Fruit fly (Drosophila melanogaster) whole organism, embryonic: ENCODE measurements around the gene Pif1A.

Experiments used
- Adf1 ChIP-seq: fragments of 200-800 bp; sonication (Bioruptor generic); IDR thresholded peaks from 2 replicates; pipeline ENCODE4 v1.3.6; 2022; ENCODE audit warnings: missing biosample characterization, missing genetic modification characterization
- Atf6 ChIP-seq: fragments of 200-800 bp; sonication (Bioruptor generic); IDR thresholded peaks from 2 replicates; pipeline ENCODE4 v1.3.6; 2022; ENCODE audit warnings: missing biosample characterization, missing genetic modification characterization
- B-H2 ChIP-seq: fragments of 200-800 bp; sonication (Bioruptor generic); optimal IDR thresholded peaks from 2 replicates; lab custom pipeline; 2018; ENCODE audit warnings: missing biosample characterization, mild to moderate bottlenecking, missing genetic modification characterization
- BEAF-32 ChIP-seq: fragments of 200-800 bp; sonication (Bioruptor generic); optimal IDR thresholded peaks from 3 replicates; lab custom pipeline; 2017; ENCODE audit warnings: missing biosample characterization, missing genetic modification characterization, mild to moderate bottlenecking, moderate library complexity, missing genetic modification reagents
- Bteb2 ChIP-seq: fragments of 200-800 bp; sonication (Bioruptor generic); optimal IDR thresholded peaks from 2 replicates; lab custom pipeline; 2016; ENCODE audit warnings: missing biosample characterization, missing genetic modification characterization
- CG13424 ChIP-seq: fragments of 200-800 bp; sonication (Bioruptor generic); optimal IDR thresholded peaks from 2 replicates; lab custom pipeline; 2019; ENCODE audit warnings: missing biosample characterization, mild to moderate bottlenecking, missing genetic modification characterization, moderate library complexity
- CG13775 ChIP-seq: fragments of 200-800 bp; sonication (Bioruptor generic); optimal IDR thresholded peaks from 3 replicates; lab custom pipeline; 2017; ENCODE audit warnings: missing biosample characterization, mild to moderate bottlenecking, missing genetic modification characterization
- CG14710 ChIP-seq: fragments of 200-800 bp; sonication (Bioruptor generic); optimal IDR thresholded peaks from 3 replicates; lab custom pipeline; 2019; ENCODE audit warnings: missing biosample characterization, mild to moderate bottlenecking, missing genetic modification characterization, moderate library complexity
- CG15696 ChIP-seq: fragments of 200-800 bp; sonication (Bioruptor generic); optimal IDR thresholded peaks from 2 replicates; lab custom pipeline; 2019; ENCODE audit warnings: missing biosample characterization, mild to moderate bottlenecking, missing genetic modification characterization, moderate library complexity
- CG1602 ChIP-seq: fragments of 200-800 bp; sonication (Bioruptor generic); optimal IDR thresholded peaks from 3 replicates; lab custom pipeline; 2016; ENCODE audit warnings: missing biosample characterization, missing genetic modification characterization
- CG1603 ChIP-seq: fragments of 200-800 bp; sonication (Bioruptor generic); optimal IDR thresholded peaks from 2 replicates; lab custom pipeline; 2019; ENCODE audit warnings: missing biosample characterization, mild to moderate bottlenecking, missing genetic modification characterization, moderate library complexity
- CG17359 ChIP-seq: fragments of 200-800 bp; sonication (Bioruptor generic); optimal IDR thresholded peaks from 3 replicates; lab custom pipeline; 2018; ENCODE audit warnings: missing biosample characterization, mild to moderate bottlenecking, missing genetic modification characterization, moderate library complexity
- CG18764 ChIP-seq: fragments of 200-800 bp; sonication (Bioruptor generic); optimal IDR thresholded peaks from 3 replicates; lab custom pipeline; 2016; ENCODE audit warnings: missing biosample characterization, missing genetic modification characterization
- CG2678 ChIP-seq: fragments of 200-800 bp; sonication (Bioruptor generic); optimal IDR thresholded peaks from 3 replicates; lab custom pipeline; 2019; ENCODE audit warnings: missing biosample characterization, mild to moderate bottlenecking, missing genetic modification characterization, moderate library complexity
- CG31388 ChIP-seq: fragments of 200-800 bp; sonication (Bioruptor generic); optimal IDR thresholded peaks from 2 replicates; lab custom pipeline; 2016; ENCODE audit warnings: missing biosample characterization, missing genetic modification characterization
- CG32532 ChIP-seq: fragments of 200-800 bp; sonication (Bioruptor generic); IDR thresholded peaks from 2 replicates; pipeline ENCODE4 v1.3.6; 2022; ENCODE audit warnings: missing biosample characterization, missing genetic modification characterization
- CG32772 ChIP-seq: fragments of 200-800 bp; sonication (Bioruptor generic); IDR thresholded peaks from 2 replicates; pipeline ENCODE4 v1.3.6; 2022; ENCODE audit warnings: missing biosample characterization, missing genetic modification characterization
- CG4404 ChIP-seq: fragments of 200-800 bp; sonication (Bioruptor generic); IDR thresholded peaks from 2 replicates; pipeline ENCODE4 v1.3.6; 2022; ENCODE audit warnings: missing biosample characterization, missing genetic modification characterization
- CG4854 ChIP-seq: fragments of 200-800 bp; sonication (Bioruptor generic); optimal IDR thresholded peaks from 2 replicates; lab custom pipeline; 2016; ENCODE audit warnings: missing biosample characterization, missing genetic modification characterization, inconsistent platforms
- CG7271 ChIP-seq: fragments of 200-800 bp; sonication (Bioruptor generic); optimal IDR thresholded peaks from 2 replicates; lab custom pipeline; 2018; ENCODE audit warnings: missing biosample characterization, mild to moderate bottlenecking, missing genetic modification characterization, moderate library complexity
- CG7745 ChIP-seq: fragments of 200-800 bp; sonication (Bioruptor generic); optimal IDR thresholded peaks from 2 replicates; lab custom pipeline; 2018; ENCODE audit warnings: missing biosample characterization, mild to moderate bottlenecking, missing genetic modification characterization, moderate library complexity
- CG7839 ChIP-seq: fragments of 200-800 bp; sonication (Bioruptor generic); optimal IDR thresholded peaks from 3 replicates; lab custom pipeline; 2018; ENCODE audit warnings: missing biosample characterization, mild to moderate bottlenecking, missing genetic modification characterization, moderate library complexity
- CG7928 ChIP-seq: fragments of 200-800 bp; sonication (Bioruptor generic); optimal IDR thresholded peaks from 2 replicates; lab custom pipeline; 2017; ENCODE audit warnings: missing biosample characterization, mild to moderate bottlenecking, missing genetic modification characterization
- CG7963 ChIP-seq: fragments of 200-800 bp; sonication (Bioruptor generic); IDR thresholded peaks from 3 replicates; pipeline ENCODE4 v1.3.6; 2022; ENCODE audit warnings: missing biosample characterization, missing genetic modification characterization; ENCODE audit not compliant: partially characterized antibody
- CG8388 ChIP-seq: fragments of 200-800 bp; sonication (Bioruptor generic); optimal IDR thresholded peaks from 2 replicates; lab custom pipeline; 2019; ENCODE audit warnings: missing biosample characterization, mild to moderate bottlenecking, missing genetic modification characterization, moderate library complexity
- HLH4C ChIP-seq: fragments of 200-800 bp; sonication (Bioruptor generic); IDR thresholded peaks from 3 replicates; pipeline ENCODE4 v1.3.6; 2022; ENCODE audit warnings: missing biosample characterization, missing genetic modification characterization; ENCODE audit not compliant: partially characterized antibody
- Hr3 ChIP-seq: fragments of 200-800 bp; sonication (Bioruptor generic); optimal IDR thresholded peaks from 3 replicates; lab custom pipeline; 2016; ENCODE audit warnings: missing biosample characterization, missing genetic modification characterization
- NfI ChIP-seq: fragments of 200-800 bp; sonication (Bioruptor generic); optimal IDR thresholded peaks from 3 replicates; lab custom pipeline; 2018; ENCODE audit warnings: missing biosample characterization, mild to moderate bottlenecking, missing genetic modification characterization, moderate library complexity
- Stat92E ChIP-seq, 3 experiments: fragments of >200 bp in 2 of 3; fragments of 200-800 bp in 1 of 3; sonication (Bioruptor generic) in 1 of 3; optimal IDR thresholded peaks; 2 replicates each; lab custom pipeline; 2017 to 2019; ENCODE audit warnings: missing biosample characterization in 3 of 3, missing genetic modification characterization in 3 of 3, mild to moderate bottlenecking in 1 of 3, moderate library complexity in 1 of 3
- Tbp ChIP-seq: fragments of >200 bp; optimal IDR thresholded peaks from 2 replicates; lab custom pipeline; 2018; ENCODE audit warnings: missing biosample characterization, missing genetic modification characterization
- Xbp1 ChIP-seq: fragments of 200-800 bp; sonication (Bioruptor generic); optimal IDR thresholded peaks from 3 replicates; lab custom pipeline; 2016; ENCODE audit warnings: missing biosample characterization, mild to moderate bottlenecking, missing genetic modification characterization
- bab2 ChIP-seq: fragments of 200-800 bp; sonication (Bioruptor generic); optimal IDR thresholded peaks from 2 replicates; lab custom pipeline; 2016; ENCODE audit warnings: missing biosample characterization, missing genetic modification characterization
- bsh ChIP-seq, 2 experiments: fragments of 200-800 bp; sonication (Bioruptor generic); optimal IDR thresholded peaks; 2 replicates each; lab custom pipeline; 2017 to 2018; ENCODE audit warnings: mild to moderate bottlenecking in 2 of 2, missing biosample characterization in 2 of 2, missing genetic modification characterization in 2 of 2, moderate library complexity in 1 of 2
- croc ChIP-seq: fragments of 200-800 bp; sonication (Bioruptor generic); conservative IDR thresholded peaks from 3 replicates; pipeline ENCODE4 v1.3.6; 2022; ENCODE audit warnings: missing biosample characterization, missing genetic modification characterization
- crol ChIP-seq: fragments of 200-800 bp; sonication (Bioruptor generic); IDR thresholded peaks from 2 replicates; pipeline ENCODE4 v1.3.6; 2022; ENCODE audit warnings: missing biosample characterization, missing genetic modification characterization
- dpn ChIP-seq, 2 experiments: fragments of 200-800 bp; sonication (Bioruptor generic); optimal IDR thresholded peaks; 3 replicates each; lab custom pipeline; 2016; ENCODE audit warnings: missing biosample characterization in 2 of 2, missing genetic modification characterization in 2 of 2
- ewg ChIP-seq: fragments of 200-800 bp; sonication (Bioruptor generic); optimal IDR thresholded peaks from 3 replicates; lab custom pipeline; 2017; ENCODE audit warnings: mild to moderate bottlenecking, missing biosample characterization, missing genetic modification reagents, missing genetic modification characterization
- eyg ChIP-seq: fragments of 200-800 bp; sonication (Bioruptor generic); optimal IDR thresholded peaks from 3 replicates; lab custom pipeline; 2016; ENCODE audit warnings: missing biosample characterization, missing genetic modification characterization
- fd102C ChIP-seq: fragments of 200-800 bp; sonication (Bioruptor generic); optimal IDR thresholded peaks from 2 replicates; lab custom pipeline; 2018; ENCODE audit warnings: missing biosample characterization, mild to moderate bottlenecking, missing genetic modification characterization, moderate library complexity
- klu ChIP-seq: fragments of 200-800 bp; sonication (Bioruptor generic); IDR thresholded peaks from 2 replicates; pipeline ENCODE4 v1.3.6; 2022; ENCODE audit warnings: missing biosample characterization, missing genetic modification characterization
- mam ChIP-seq: fragments of 200-800 bp; sonication (Bioruptor generic); optimal IDR thresholded peaks from 3 replicates; lab custom pipeline; 2016; ENCODE audit warnings: missing biosample characterization, missing genetic modification characterization
- nau ChIP-seq: fragments of 200-800 bp; sonication (Bioruptor generic); optimal IDR thresholded peaks from 3 replicates; lab custom pipeline; 2017; ENCODE audit warnings: missing biosample characterization, mild to moderate bottlenecking, missing genetic modification characterization, missing genetic modification reagents
- nmo ChIP-seq: fragments of 200-800 bp; sonication (Bioruptor generic); optimal IDR thresholded peaks from 2 replicates; lab custom pipeline; 2018; ENCODE audit warnings: missing biosample characterization, mild to moderate bottlenecking, missing genetic modification characterization, moderate library complexity
- phol ChIP-seq: fragments of 200-800 bp; sonication (Bioruptor generic); optimal IDR thresholded peaks from 3 replicates; lab custom pipeline; 2018; ENCODE audit warnings: missing biosample characterization, mild to moderate bottlenecking, missing genetic modification characterization, moderate library complexity
- sens ChIP-seq: fragments of 200-800 bp; sonication (Bioruptor generic); peaks from one replicate; lab custom pipeline; 2016; ENCODE audit warnings: missing biosample characterization, missing genetic modification characterization
- tio ChIP-seq: fragments of 200-800 bp; sonication (Bioruptor generic); optimal IDR thresholded peaks from 2 replicates; lab custom pipeline; 2017; ENCODE audit warnings: missing biosample characterization, missing genetic modification characterization, inconsistent platforms
- vnd ChIP-seq: fragments of 200-800 bp; sonication (Bioruptor generic); IDR thresholded peaks from 3 replicates; pipeline ENCODE4 v1.3.6; 2022; ENCODE audit warnings: missing biosample characterization, missing genetic modification characterization; ENCODE audit not compliant: partially characterized antibody
- vvl ChIP-seq: fragments of 200-800 bp; sonication (Bioruptor generic); IDR thresholded peaks from 2 replicates; pipeline ENCODE4 v1.3.6; 2022; ENCODE audit warnings: missing biosample characterization, missing genetic modification characterization

Pif1A gene

DNA sequence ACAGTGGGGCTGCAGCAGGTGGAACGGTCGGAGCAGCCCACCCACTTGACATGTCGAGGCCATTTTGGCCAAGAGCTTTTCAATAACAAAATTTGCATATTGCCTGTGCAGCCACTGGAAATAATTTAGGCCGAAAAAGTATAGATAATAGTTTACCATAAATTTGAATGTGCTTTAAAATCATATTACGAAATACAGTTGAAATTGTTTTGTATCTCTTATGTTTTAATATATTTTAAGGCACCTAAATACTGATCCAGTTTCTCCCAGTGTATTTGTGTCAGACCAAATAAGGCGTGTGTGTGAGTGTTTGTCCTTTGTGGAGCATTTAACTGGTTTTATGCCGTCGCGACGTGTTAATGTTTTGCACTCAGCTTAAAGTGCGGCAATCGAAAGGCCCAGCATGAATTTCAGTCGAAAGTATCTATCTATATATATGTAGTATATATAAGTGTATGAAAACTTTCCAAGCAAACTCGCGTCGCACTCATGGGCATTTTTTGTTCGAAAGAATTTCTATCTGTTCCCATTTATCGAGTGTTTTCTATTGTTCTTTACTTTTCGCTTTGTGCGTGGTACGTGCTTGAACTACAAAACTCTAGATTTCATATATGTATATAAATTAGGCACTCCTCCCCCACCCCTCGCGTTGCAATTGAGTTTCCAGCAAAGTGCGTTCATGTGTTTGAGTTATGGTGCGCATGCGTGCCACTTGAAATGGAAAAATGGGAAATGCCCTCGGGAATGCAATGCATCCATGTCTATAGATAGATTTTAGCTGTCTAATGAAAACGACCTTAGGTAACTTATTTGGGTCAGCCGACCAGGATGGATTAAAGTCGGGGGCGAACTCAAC, 48.6 kb upstream of the Pif1A start (continued):
- no peak for TF ChIP-seq nau (GFP tag; lab: Kevin White, UChicago)
- TF ChIP-seq dpn (GFP tag; optimal IDR thresholded peaks at IDR 0.05; lab: Kevin White, UChicago) = peak in 1 of 2 experiments; percentile 0
- TF ChIP-seq CG14710 (tag; lab: Kevin White, UChicago) = peak; percentile 43
- peak; percentile 38 for TF ChIP-seq Xbp1 (GFP tag; lab: Kevin White, UChicago)
- peak; percentile 20 for TF ChIP-seq CG2678 (tag; lab: Kevin White, UChicago)
- TF ChIP-seq Stat92E (GFP tag; optimal IDR thresholded peaks at IDR 0.05; lab: Kevin White, UChicago) = peak in 1 of 3 experiments; percentile 29
- TF ChIP-seq Adf1 (GFP tag; lab: Robert Waterston, UW) = no peak
- no peak for TF ChIP-seq BEAF-32
- peak; percentile 1 for TF ChIP-seq CG13424 (tag; lab: Kevin White, UChicago)
- TF ChIP-seq nmo (GFP tag; lab: Kevin White, UChicago) = peak; percentile 41
- no peak for TF ChIP-seq vnd (GFP tag; lab: Robert Waterston, UW)
- no peak for TF ChIP-seq CG32532 (GFP tag; lab: Robert Waterston, UW)
- TF ChIP-seq CG17359 (tag; lab: Kevin White, UChicago) = peak; percentile 35
- TF ChIP-seq mam = no peak
- TF ChIP-seq Bteb2 = no peak
- TF ChIP-seq fd102C (GFP tag; lab: Kevin White, UChicago) = peak; percentile 28
- TF ChIP-seq croc (GFP tag; lab: Robert Waterston, UW) = no peak
- TF ChIP-seq CG7839 = peak; percentile 43
- TF ChIP-seq NfI = no peak
- no peak for TF ChIP-seq CG7963 (GFP tag; lab: Robert Waterston, UW)
- TF ChIP-seq crol (GFP tag; lab: Robert Waterston, UW) = no peak
- no peak for TF ChIP-seq eyg
- no peak for TF ChIP-seq CG7745 (tag; lab: Kevin White, UChicago)
- peak; percentile 42 for TF ChIP-seq CG13775 (GFP tag; lab: Kevin White, UChicago)
- TF ChIP-seq tio (GFP tag; lab: Kevin White, UChicago) = no peak
- no peak for TF ChIP-seq CG7928 (GFP tag; lab: Kevin White, UChicago)
- TF ChIP-seq Atf6 = no peak
- TF ChIP-seq CG4854 = no peak
- no peak for TF ChIP-seq B-H2 (GFP tag; lab: Kevin White, UChicago)
- TF ChIP-seq CG18764 (GFP tag; lab: Kevin White, UChicago) = no peak
- TF ChIP-seq CG7271 (tag; lab: Kevin White, UChicago) = no peak
- TF ChIP-seq CG8388 = peak; percentile 56
- TF ChIP-seq sens (GFP tag; lab: Kevin White, UChicago) = peak; percentile 71
- no peak for TF ChIP-seq klu (GFP tag; lab: Robert Waterston, UW)
- TF ChIP-seq Hr3 (GFP tag; lab: Kevin White, UChicago) = no peak
- peak; percentile 69 for TF ChIP-seq CG1603 (tag; lab: Kevin White, UChicago)
- peak; percentile 46 for TF ChIP-seq CG15696 (tag; lab: Kevin White, UChicago)
- TF ChIP-seq vvl (GFP tag; lab: Robert Waterston, UW) = peak; percentile 60; the same call in 1 of the 2 replicates
- TF ChIP-seq bsh (GFP tag; optimal IDR thresholded peaks at IDR 0.05; lab: Kevin White, UChicago) = peak; percentile 1 to 70
- no peak for TF ChIP-seq bab2 (GFP tag; lab: Kevin White, UChicago)
- no peak for TF ChIP-seq Tbp (GFP tag; lab: Kevin White, UChicago)
- peak; percentile 43 for TF ChIP-seq CG1602 (GFP tag; lab: Kevin White, UChicago)
- peak; percentile 59 for TF ChIP-seq phol (tag; lab: Kevin White, UChicago)
- TF ChIP-seq ewg = no peak
- no peak for TF ChIP-seq CG32772 (GFP tag; lab: Robert Waterston, UW)
- TF ChIP-seq CG31388 (GFP tag; lab: Kevin White, UChicago) = no peak
- no peak for TF ChIP-seq HLH4C (GFP tag; lab: Robert Waterston, UW)
- no peak; the same call in 1 of the 2 replicates for TF ChIP-seq CG4404 (GFP tag; lab: Robert Waterston, UW)
